Fruit fly (Drosophila melanogaster) whole organism, embryonic: ENCODE data around the gene dyl.
A peak's percentile ranks its signal among the peaks of the same experiment; 100 is the strongest.

Experiments used
- Bgb ChIP-seq: fragments of 200-800 bp; sonication (Bioruptor generic); IDR thresholded peaks from 2 replicates; pipeline ENCODE4 v1.3.6; 2022; ENCODE audit warnings: missing biosample characterization, missing genetic modification characterization; ENCODE audit not compliant: partially characterized antibody
- BtbVII ChIP-seq: fragments of 200-800 bp; sonication (Bioruptor generic); optimal IDR thresholded peaks from 3 replicates; lab custom pipeline; 2017; ENCODE audit warnings: missing biosample characterization, mild to moderate bottlenecking, missing genetic modification characterization
- CG10366 ChIP-seq: fragments of 200-800 bp; sonication (Bioruptor generic); IDR thresholded peaks from 2 replicates; pipeline ENCODE4 v1.3.6; 2022; ENCODE audit warnings: missing biosample characterization, missing genetic modification characterization
- CG10654 ChIP-seq: fragments of 200-800 bp; sonication (Bioruptor generic); optimal IDR thresholded peaks from 2 replicates; lab custom pipeline; 2016; ENCODE audit warnings: missing biosample characterization, missing genetic modification characterization
- CG11247 ChIP-seq: fragments of 200-800 bp; sonication (Bioruptor generic); IDR thresholded peaks from 2 replicates; pipeline ENCODE4 v1.3.6; 2022; ENCODE audit warnings: missing biosample characterization, missing genetic modification characterization
- CG12391 ChIP-seq: fragments of 200-800 bp; sonication (Bioruptor generic); optimal IDR thresholded peaks from 3 replicates; lab custom pipeline; 2018; ENCODE audit warnings: missing biosample characterization, mild to moderate bottlenecking, missing genetic modification characterization, moderate library complexity
- CG12659 ChIP-seq: fragments of 200-800 bp; sonication (Bioruptor generic); optimal IDR thresholded peaks from 3 replicates; lab custom pipeline; 2017; ENCODE audit warnings: mild to moderate bottlenecking, missing biosample characterization, missing genetic modification reagents, missing genetic modification characterization
- CG13287 ChIP-seq: fragments of 200-800 bp; sonication (Bioruptor generic); IDR thresholded peaks from 2 replicates; pipeline ENCODE4 v1.3.6; 2022; ENCODE audit warnings: missing biosample characterization, missing genetic modification characterization; ENCODE audit not compliant: partially characterized antibody
- CG15479 ChIP-seq: fragments of 200-800 bp; sonication (Bioruptor generic); optimal IDR thresholded peaks from 3 replicates; lab custom pipeline; 2019; ENCODE audit warnings: missing biosample characterization, mild to moderate bottlenecking, missing genetic modification characterization, moderate library complexity
- CG1603 ChIP-seq: fragments of 200-800 bp; sonication (Bioruptor generic); optimal IDR thresholded peaks from 2 replicates; lab custom pipeline; 2019; ENCODE audit warnings: missing biosample characterization, mild to moderate bottlenecking, missing genetic modification characterization, moderate library complexity
- CG1647 ChIP-seq: fragments of 200-800 bp; sonication (Bioruptor generic); optimal IDR thresholded peaks from 3 replicates; lab custom pipeline; 2016; ENCODE audit warnings: missing biosample characterization, missing genetic modification characterization
- CG16863 ChIP-seq: fragments of 200-800 bp; sonication (Bioruptor generic); optimal IDR thresholded peaks from 3 replicates; lab custom pipeline; 2016; ENCODE audit warnings: missing biosample characterization, missing genetic modification characterization
- CG17359 ChIP-seq: fragments of 200-800 bp; sonication (Bioruptor generic); optimal IDR thresholded peaks from 3 replicates; lab custom pipeline; 2018; ENCODE audit warnings: missing biosample characterization, mild to moderate bottlenecking, missing genetic modification characterization, moderate library complexity
- CG2116 ChIP-seq: fragments of 200-800 bp; sonication (Bioruptor generic); optimal IDR thresholded peaks from 3 replicates; lab custom pipeline; 2018; ENCODE audit warnings: missing biosample characterization, mild to moderate bottlenecking, missing genetic modification characterization
- CG2712 ChIP-seq: fragments of 200-800 bp; optimal IDR thresholded peaks from 3 replicates; lab custom pipeline; 2019; ENCODE audit warnings: missing biosample characterization, mild to moderate bottlenecking, missing genetic modification characterization, moderate library complexity
- CG3065 ChIP-seq: fragments of 200-800 bp; sonication (Bioruptor generic); optimal IDR thresholded peaks from 2 replicates; lab custom pipeline; 2016; ENCODE audit warnings: missing biosample characterization, missing genetic modification characterization
- CG32772 ChIP-seq: fragments of 200-800 bp; sonication (Bioruptor generic); IDR thresholded peaks from 2 replicates; pipeline ENCODE4 v1.3.6; 2022; ENCODE audit warnings: missing biosample characterization, missing genetic modification characterization
- CG3726 ChIP-seq: fragments of 200-800 bp; sonication (Bioruptor generic); IDR thresholded peaks from 3 replicates; pipeline ENCODE4, ENCODE4 v1.3.6; 2022; ENCODE audit warnings: missing biosample characterization, missing genetic modification characterization
- CG4282 ChIP-seq: fragments of 200-800 bp; sonication (Bioruptor generic); optimal IDR thresholded peaks from 2 replicates; lab custom pipeline; 2016; ENCODE audit warnings: missing biosample characterization, missing genetic modification characterization
- CG6813 ChIP-seq: fragments of 200-800 bp; sonication (Bioruptor generic); optimal IDR thresholded peaks from 2 replicates; lab custom pipeline; 2017; ENCODE audit warnings: missing biosample characterization, missing genetic modification characterization, mild to moderate bottlenecking, moderate library complexity, missing genetic modification reagents
- CG7839 ChIP-seq: fragments of 200-800 bp; sonication (Bioruptor generic); optimal IDR thresholded peaks from 3 replicates; lab custom pipeline; 2018; ENCODE audit warnings: missing biosample characterization, mild to moderate bottlenecking, missing genetic modification characterization, moderate library complexity
- CG7987 ChIP-seq: fragments of 200-800 bp; sonication (Bioruptor generic); optimal IDR thresholded peaks from 2 replicates; lab custom pipeline; 2018; ENCODE audit warnings: missing biosample characterization, mild to moderate bottlenecking, missing genetic modification characterization, moderate library complexity
- CHES-1-like ChIP-seq: fragments of 200-800 bp; sonication (Bioruptor generic); optimal IDR thresholded peaks from 2 replicates; lab custom pipeline; 2016; ENCODE audit warnings: missing biosample characterization, missing genetic modification characterization
- Dek ChIP-seq: fragments of 200-800 bp; sonication (Bioruptor generic); optimal IDR thresholded peaks from 3 replicates; lab custom pipeline; 2019; ENCODE audit warnings: missing biosample characterization, mild to moderate bottlenecking, missing genetic modification characterization, moderate library complexity
- Dip2 ChIP-seq: fragments of 200-800 bp; sonication (Bioruptor generic); IDR thresholded peaks from 2 replicates; pipeline ENCODE4 v1.3.6; 2022; ENCODE audit warnings: missing biosample characterization, missing genetic modification characterization
- MESR4 ChIP-seq: fragments of 200-800 bp; sonication (Bioruptor generic); optimal IDR thresholded peaks from 2 replicates; lab custom pipeline; 2018; ENCODE audit warnings: missing biosample characterization, mild to moderate bottlenecking, missing genetic modification characterization, moderate library complexity
- NC2β ChIP-seq: fragments of 200-800 bp; sonication (Bioruptor generic); optimal IDR thresholded peaks from 2 replicates; lab custom pipeline; 2016; ENCODE audit warnings: missing biosample characterization, missing genetic modification characterization
- Optix ChIP-seq: fragments of 200-800 bp; sonication (Bioruptor generic); IDR thresholded peaks from 3 replicates; pipeline ENCODE4 v1.3.6; 2022; ENCODE audit warnings: missing biosample characterization, missing genetic modification characterization
- Pdp1 ChIP-seq, 2 experiments: fragments of 200-800 bp; sonication (Bioruptor generic); optimal IDR thresholded peaks; 3 replicates each; lab custom pipeline; 2016; ENCODE audit warnings: missing biosample characterization in 2 of 2, missing genetic modification characterization in 2 of 2, mild to moderate bottlenecking in 1 of 2, moderate library complexity in 1 of 2
- Stat92E ChIP-seq, 3 experiments: fragments of >200 bp in 2 of 3; fragments of 200-800 bp in 1 of 3; sonication (Bioruptor generic) in 1 of 3; optimal IDR thresholded peaks; 2 replicates each; lab custom pipeline; 2017 to 2019; ENCODE audit warnings: missing biosample characterization in 3 of 3, missing genetic modification characterization in 3 of 3, mild to moderate bottlenecking in 1 of 3, moderate library complexity in 1 of 3
- Xrp1 ChIP-seq: fragments of 200-800 bp; sonication (Bioruptor generic); IDR thresholded peaks from 2 replicates; pipeline ENCODE4 v1.3.6; 2022; ENCODE audit warnings: missing biosample characterization, missing genetic modification characterization
- amos ChIP-seq: fragments of 200-800 bp; sonication (Bioruptor generic); IDR thresholded peaks from 2 replicates; pipeline ENCODE4 v1.3.6; 2022; ENCODE audit warnings: missing biosample characterization, missing genetic modification characterization; ENCODE audit not compliant: partially characterized antibody
- btn ChIP-seq: fragments of 200-800 bp; sonication (Bioruptor generic); optimal IDR thresholded peaks from 2 replicates; lab custom pipeline; 2016; ENCODE audit warnings: missing biosample characterization, missing genetic modification characterization
- chn ChIP-seq: fragments of 200-800 bp; sonication (Bioruptor generic); optimal IDR thresholded peaks from 2 replicates; lab custom pipeline; 2016; ENCODE audit warnings: missing biosample characterization, missing genetic modification characterization
- dmrt99B ChIP-seq: fragments of 200-800 bp; sonication (Bioruptor generic); optimal IDR thresholded peaks from 2 replicates; lab custom pipeline; 2018; ENCODE audit warnings: missing biosample characterization, mild to moderate bottlenecking, missing genetic modification characterization, moderate library complexity
- fd96Cb ChIP-seq: fragments of 200-800 bp; sonication (Bioruptor generic); optimal IDR thresholded peaks from 2 replicates; lab custom pipeline; 2018; ENCODE audit warnings: missing biosample characterization, mild to moderate bottlenecking, missing genetic modification characterization, moderate library complexity
- gsb ChIP-seq: fragments of 200-800 bp; sonication (Bioruptor generic); IDR thresholded peaks from 2 replicates; pipeline ENCODE4 v1.3.6; 2022; ENCODE audit warnings: missing biosample characterization, missing genetic modification characterization
- hb ChIP-seq: fragments of 200-800 bp; sonication (Bioruptor generic); IDR thresholded peaks from 3 replicates; pipeline ENCODE4 v1.3.6; 2022; ENCODE audit warnings: missing biosample characterization, missing genetic modification characterization; ENCODE audit not compliant: partially characterized antibody
- ind ChIP-seq: fragments of 200-800 bp; sonication (Bioruptor generic); optimal IDR thresholded peaks from 3 replicates; lab custom pipeline; 2016; ENCODE audit warnings: missing biosample characterization, missing genetic modification characterization
- insv ChIP-seq, 2 experiments: fragments of 200-800 bp; sonication (Bioruptor generic); optimal IDR thresholded peaks; 3 replicates each; lab custom pipeline; 2016 to 2018; ENCODE audit warnings: missing biosample characterization in 2 of 2, missing genetic modification characterization in 2 of 2
- lbe ChIP-seq: fragments of 200-800 bp; sonication (Bioruptor generic); optimal IDR thresholded peaks from 2 replicates; lab custom pipeline; 2016; ENCODE audit warnings: missing biosample characterization, mild to moderate bottlenecking, missing genetic modification characterization
- lmd ChIP-seq: fragments of 200-800 bp; sonication (Bioruptor generic); IDR thresholded peaks from 2 replicates; pipeline ENCODE4 v1.3.6; 2022; ENCODE audit warnings: missing biosample characterization, missing genetic modification characterization
- luna ChIP-seq: fragments of 200-800 bp; sonication (Bioruptor generic); optimal IDR thresholded peaks from 2 replicates; lab custom pipeline; 2016; ENCODE audit warnings: missing biosample characterization, missing genetic modification characterization
- maf-S ChIP-seq: fragments of 200-800 bp; sonication (Bioruptor generic); optimal IDR thresholded peaks from 2 replicates; lab custom pipeline; 2016; ENCODE audit warnings: missing biosample characterization, missing genetic modification characterization
- ranshi ChIP-seq: fragments of 200-800 bp; sonication (Bioruptor generic); IDR thresholded peaks from 2 replicates; pipeline ENCODE4 v1.3.6; 2022; ENCODE audit warnings: missing biosample characterization, missing genetic modification characterization
- sd ChIP-seq: fragments of 200-800 bp; sonication (Bioruptor generic); optimal IDR thresholded peaks from 3 replicates; lab custom pipeline; 2018; ENCODE audit warnings: missing biosample characterization, mild to moderate bottlenecking, missing genetic modification characterization, moderate library complexity
- sens ChIP-seq: fragments of 200-800 bp; sonication (Bioruptor generic); peaks from one replicate; lab custom pipeline; 2016; ENCODE audit warnings: missing biosample characterization, missing genetic modification characterization
- sisA ChIP-seq: fragments of 200-800 bp; sonication (Bioruptor generic); IDR thresholded peaks from 2 replicates; pipeline ENCODE4 v1.3.6; 2022; ENCODE audit warnings: missing biosample characterization, missing genetic modification characterization
- tap ChIP-seq: fragments of 200-800 bp; optimal IDR thresholded peaks from 3 replicates; lab custom pipeline; 2019; ENCODE audit warnings: missing biosample characterization, mild to moderate bottlenecking, missing genetic modification characterization, moderate library complexity
- unpg ChIP-seq: fragments of 200-800 bp; sonication (Bioruptor generic); optimal IDR thresholded peaks from 3 replicates; lab custom pipeline; 2018; ENCODE audit warnings: missing biosample characterization, mild to moderate bottlenecking, missing genetic modification characterization, moderate library complexity

Gene dyl

DNA sequence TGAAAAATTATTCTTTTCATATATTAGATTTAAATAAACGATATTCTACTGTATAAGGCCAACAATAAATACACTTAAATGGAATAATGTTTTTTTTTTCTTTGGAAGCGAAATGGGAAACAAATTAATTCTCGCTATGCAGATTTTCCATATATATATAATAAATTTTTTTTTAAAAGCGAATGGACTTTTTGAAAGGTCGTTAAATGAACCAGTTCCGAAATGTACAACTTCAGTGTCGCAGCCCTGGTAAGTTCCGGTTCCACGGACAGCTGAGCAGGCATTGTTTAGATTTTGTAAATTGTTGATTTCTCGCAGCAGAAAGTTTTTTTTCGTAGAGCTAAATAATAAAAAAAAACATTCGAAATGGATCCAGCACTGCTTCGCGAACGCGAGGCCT is 20.7 kb downstream of the dyl start, which contains the start of gene TfIIEbeta (continued):
- TF ChIP-seq CG1647 (GFP tag; lab: Kevin White, UChicago) (no peak), Pdp1 (GFP tag; optimal IDR thresholded peaks at IDR 0.05; lab: Kevin White, UChicago) (no peak), unpg (GFP tag; lab: Kevin White, UChicago) (peak; percentile 38), CG3726 (GFP tag; lab: Robert Waterston, UW) (no peak), Xrp1 (peak; percentile 52; the same call in 1 of the 2 replicates), insv (GFP tag; optimal IDR thresholded peaks at IDR 0.05; lab: Kevin White, UChicago) (peak in 1 of 2 experiments; percentile 7), CG17359 (peak; percentile 66), BtbVII (GFP tag; lab: Kevin White, UChicago) (peak; percentile 12), CG16863 (GFP tag; lab: Kevin White, UChicago) (no peak), Stat92E (GFP tag; optimal IDR thresholded peaks at IDR 0.05; lab: Kevin White, UChicago) (peak in 1 of 3 experiments; percentile 6), CG32772 (GFP tag; lab: Robert Waterston, UW) (peak; percentile 36; the same call in 1 of the 2 replicates), dmrt99B (no peak), maf-S (no peak), ranshi (GFP tag; lab: Robert Waterston, UW) (no peak), fd96Cb (tag; lab: Kevin White, UChicago) (peak; percentile 24), CG12659 (GFP tag; lab: Kevin White, UChicago) (peak; percentile 40), CG11247 (no peak), btn (no peak), amos (GFP tag; lab: Robert Waterston, UW) (peak; percentile 42; the same call in 1 of the 2 replicates), NC2β (GFP tag; lab: Kevin White, UChicago) (no peak), luna (GFP tag; lab: Kevin White, UChicago) (no peak), CG10366 (GFP tag; lab: Robert Waterston, UW) (peak; percentile 28), CG3065 (GFP tag; lab: Kevin White, UChicago) (no peak), CG6813 (GFP tag; lab: Kevin White, UChicago) (no peak), CG12391 (tag; lab: Kevin White, UChicago) (peak; percentile 60), sisA (GFP tag; lab: Robert Waterston, UW) (peak; percentile 14; the same call in 1 of the 2 replicates), CG10654 (GFP tag; lab: Kevin White, UChicago) (peak; percentile 5), CG15479 (GFP tag; lab: Kevin White, UChicago) (no peak), sens (peak; percentile 64), CHES-1-like (no peak), Dip2 (no peak), tap (tag; lab: Kevin White, UChicago) (no peak), chn (GFP tag; lab: Kevin White, UChicago) (no peak), lmd (GFP tag; lab: Robert Waterston, UW) (no peak), CG7839 (peak; percentile 46), ind (GFP tag; lab: Kevin White, UChicago) (peak; percentile 23), CG2116 (peak; percentile 16), lbe (GFP tag; lab: Kevin White, UChicago) (peak; percentile 46), Dek (tag; lab: Kevin White, UChicago) (no peak)

DNA sequence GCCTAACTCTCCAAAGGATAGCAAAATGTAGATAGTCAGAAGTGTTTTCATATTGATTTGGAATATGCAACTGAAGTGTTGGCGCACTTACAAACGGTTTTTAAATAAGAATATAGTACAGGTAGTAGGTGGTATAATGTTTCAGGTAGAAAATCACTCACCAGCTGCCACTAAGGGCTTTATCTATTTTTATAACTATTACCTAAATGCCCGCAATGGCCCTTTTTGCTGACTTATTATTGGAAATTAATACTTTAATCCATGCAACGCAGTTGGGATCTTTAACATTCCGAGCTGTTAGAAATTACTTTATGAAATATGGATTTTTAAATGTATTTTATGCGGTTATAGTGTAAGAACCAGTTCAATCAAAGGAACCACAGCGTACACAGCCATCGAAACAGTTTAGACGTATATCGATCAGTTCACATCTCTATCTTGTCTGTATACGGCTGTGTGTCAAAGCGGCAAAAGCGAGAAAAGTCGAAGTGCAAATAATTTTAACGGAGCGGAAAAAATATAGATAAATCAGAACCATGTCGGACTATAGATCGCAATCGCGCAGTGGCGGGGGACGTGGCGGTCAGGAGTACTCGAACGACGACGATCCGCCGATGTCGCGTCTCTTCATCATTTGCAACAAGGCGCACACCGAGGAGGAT is 24.0 kb downstream of the dyl start, which contains the start of the genes srw and CG1316:
srw (minus strand) TSS at position 51 of the 662 bp plus-strand sequence.
CG1316 (plus strand) TSS at position 424 of the 662 bp plus-strand sequence.
- no peak for TF ChIP-seq CG7987 (GFP tag; lab: Kevin White, UChicago)
- peak; percentile 49 for TF ChIP-seq CG13287 (GFP tag; lab: Robert Waterston, UW)
- TF ChIP-seq amos (GFP tag; lab: Robert Waterston, UW): peak; percentile 50; the same call in 1 of the 2 replicates
- TF ChIP-seq gsb: no peak
- no peak for TF ChIP-seq CG4282 (GFP tag; lab: Kevin White, UChicago)
- TF ChIP-seq sd (tag; lab: Kevin White, UChicago): no peak
- peak; percentile 52 for TF ChIP-seq Bgb (GFP tag; lab: Robert Waterston, UW)
- TF ChIP-seq hb (GFP tag; lab: Robert Waterston, UW): no peak
- peak; percentile 52 for TF ChIP-seq CG1603 (tag; lab: Kevin White, UChicago)
- TF ChIP-seq Optix (GFP tag; lab: Robert Waterston, UW): 0 out of 3 replicates have a peak, but pooled peaks have one; percentile 21
- peak; percentile 95 for TF ChIP-seq MESR4 (GFP tag; lab: Kevin White, UChicago)
- TF ChIP-seq CG2712 (tag; lab: Kevin White, UChicago): peak; percentile 11
